Worm (Caenorhabditis elegans) whole organism, early embryonic: Measurements from ENCODE around the gene F49E2.2.

Experiments used
- B0310.2 ChIP-seq: sonication (generic microtip); optimal IDR thresholded peaks from 2 replicates; lab custom pipeline; 2016; ENCODE audit warnings: mild to moderate bottlenecking, missing genetic modification characterization, missing compliant biosample characterization
- F13C5.2 ChIP-seq: sonication (generic microtip); optimal IDR thresholded peaks from 2 replicates; lab custom pipeline; 2017; ENCODE audit warnings: mild to moderate bottlenecking, missing genetic modification characterization, inconsistent platforms, missing compliant biosample characterization
- aly-1 ChIP-seq: sonication (generic microtip); optimal IDR thresholded peaks from 2 replicates; lab custom pipeline; 2016; ENCODE audit warnings: missing genetic modification characterization, missing compliant biosample characterization
- ama-1 ChIP-seq: fragments of 150-350 bp; optimal IDR thresholded peaks from 2 replicates; lab custom pipeline; 2014
- ceh-13 ChIP-seq: fragments of 200-800 bp; sonication (Bioruptor generic); optimal IDR thresholded peaks from 2 replicates; lab custom pipeline; 2018; ENCODE audit warnings: mild to moderate bottlenecking, missing genetic modification characterization, missing compliant biosample characterization
- ceh-36 ChIP-seq: sonication (generic microtip); optimal IDR thresholded peaks from 2 replicates; lab custom pipeline; 2016; ENCODE audit warnings: missing genetic modification characterization, inconsistent platforms, missing compliant biosample characterization
- ets-7 ChIP-seq: sonication (generic microtip); optimal IDR thresholded peaks from 2 replicates; lab custom pipeline; 2016; ENCODE audit warnings: missing genotype, missing genetic modification characterization, missing compliant biosample characterization
- flt-1 ChIP-seq: fragments of 200-800 bp; sonication (Bioruptor generic); IDR thresholded peaks from 2 replicates; pipeline ENCODE4 v1.3.6; 2022; ENCODE audit warnings: missing genetic modification characterization, missing compliant biosample characterization
- hmbx-1 ChIP-seq: sonication (generic microtip); optimal IDR thresholded peaks from 2 replicates; lab custom pipeline; 2016; ENCODE audit warnings: mild to moderate bottlenecking, missing genetic modification characterization, missing compliant biosample characterization
- hmg-4 ChIP-seq: fragments of 200-800 bp; sonication (Bioruptor generic); optimal IDR thresholded peaks from 2 replicates; lab custom pipeline; 2018; ENCODE audit warnings: mild to moderate bottlenecking, missing genetic modification characterization, missing compliant biosample characterization
- hnd-1 ChIP-seq: sonication (generic microtip); optimal IDR thresholded peaks from 2 replicates; lab custom pipeline; 2016; ENCODE audit warnings: missing genetic modification characterization, missing compliant biosample characterization
- pes-1 ChIP-seq: fragments of 200-800 bp; sonication (Bioruptor generic); IDR thresholded peaks from 2 replicates; pipeline ENCODE4 v1.3.6; 2022; ENCODE audit warnings: missing genetic modification reagents, missing genetic modification characterization, missing compliant biosample characterization
- scrt-1 ChIP-seq: fragments of 200-800 bp; sonication (Bioruptor generic); IDR thresholded peaks from 2 replicates; pipeline ENCODE4 v1.3.6; 2022; ENCODE audit warnings: missing genetic modification characterization, missing compliant biosample characterization
- sea-1 ChIP-seq: fragments of 200-800 bp; sonication (Bioruptor generic); conservative IDR thresholded peaks from 2 replicates; pipeline ENCODE4 v1.3.6; 2022; ENCODE audit warnings: missing genetic modification characterization, missing compliant biosample characterization
- tbx-11 ChIP-seq: fragments of 200-800 bp; sonication (Bioruptor generic); IDR thresholded peaks from 2 replicates; pipeline ENCODE4 v1.3.6; 2022; ENCODE audit warnings: missing genetic modification characterization, missing compliant biosample characterization
- tbx-37 ChIP-seq: fragments of 200-800 bp; sonication (Bioruptor generic); conservative IDR thresholded peaks from 2 replicates; pipeline ENCODE4 v1.3.6; 2022; ENCODE audit warnings: missing genetic modification reagents, missing genetic modification characterization, missing compliant biosample characterization
- tra-4 ChIP-seq: sonication (generic microtip); optimal IDR thresholded peaks from 2 replicates; lab custom pipeline; 2017; ENCODE audit warnings: missing genetic modification characterization, missing compliant biosample characterization

Gene F49E2.2

ce11 chrX:9546640-9547039 lies 19.9 kb upstream of the F49E2.2 start:
- no peak for TF ChIP-seq hnd-1 (tag; lab: Kevin White, UChicago)
- TF ChIP-seq ama-1 (lab: Kevin White, UChicago), result no peak
- no peak for TF ChIP-seq F13C5.2 (tag; lab: Kevin White, UChicago)
- no peak for TF ChIP-seq tbx-37 (GFP tag; lab: Robert Waterston, UW)
- no peak for TF ChIP-seq hmbx-1
- no peak for TF ChIP-seq ets-7
- no peak for TF ChIP-seq pes-1 (GFP tag; lab: Robert Waterston, UW)
- no peak for TF ChIP-seq tra-4 (tag; lab: Kevin White, UChicago)
- no peak for TF ChIP-seq flt-1 (GFP tag; lab: Robert Waterston, UW)
- TF ChIP-seq ceh-36 (tag; lab: Kevin White, UChicago), result no peak

ce11 chrX:9547264-9547751 lies 19.2 kb upstream of the F49E2.2 start:
- TF ChIP-seq tbx-37 (GFP tag; lab: Robert Waterston, UW), result no peak
- TF ChIP-seq scrt-1 (GFP tag; lab: Robert Waterston, UW), result no peak
- no peak for TF ChIP-seq ama-1 (lab: Kevin White, UChicago)
- no peak for TF ChIP-seq ceh-13 (GFP tag; lab: Kevin White, UChicago)
- no peak for TF ChIP-seq hnd-1 (tag; lab: Kevin White, UChicago)
- no peak for TF ChIP-seq pes-1 (GFP tag; lab: Robert Waterston, UW)
- TF ChIP-seq aly-1 (tag; lab: Kevin White, UChicago), result no peak
- TF ChIP-seq F13C5.2 (tag; lab: Kevin White, UChicago), result no peak
- no peak for TF ChIP-seq ceh-36 (tag; lab: Kevin White, UChicago)
- no peak for TF ChIP-seq B0310.2 (tag; lab: Kevin White, UChicago)
- TF ChIP-seq flt-1 (GFP tag; lab: Robert Waterston, UW), result no peak
- TF ChIP-seq ets-7, result no peak
- no peak for TF ChIP-seq hmbx-1
- no peak for TF ChIP-seq hmg-4 (GFP tag; lab: Kevin White, UChicago)
- TF ChIP-seq tra-4 (tag; lab: Kevin White, UChicago), result no peak
- no peak for TF ChIP-seq tbx-11 (GFP tag; lab: Robert Waterston, UW)
- no peak for TF ChIP-seq sea-1 (GFP tag; lab: Robert Waterston, UW)

DNA sequence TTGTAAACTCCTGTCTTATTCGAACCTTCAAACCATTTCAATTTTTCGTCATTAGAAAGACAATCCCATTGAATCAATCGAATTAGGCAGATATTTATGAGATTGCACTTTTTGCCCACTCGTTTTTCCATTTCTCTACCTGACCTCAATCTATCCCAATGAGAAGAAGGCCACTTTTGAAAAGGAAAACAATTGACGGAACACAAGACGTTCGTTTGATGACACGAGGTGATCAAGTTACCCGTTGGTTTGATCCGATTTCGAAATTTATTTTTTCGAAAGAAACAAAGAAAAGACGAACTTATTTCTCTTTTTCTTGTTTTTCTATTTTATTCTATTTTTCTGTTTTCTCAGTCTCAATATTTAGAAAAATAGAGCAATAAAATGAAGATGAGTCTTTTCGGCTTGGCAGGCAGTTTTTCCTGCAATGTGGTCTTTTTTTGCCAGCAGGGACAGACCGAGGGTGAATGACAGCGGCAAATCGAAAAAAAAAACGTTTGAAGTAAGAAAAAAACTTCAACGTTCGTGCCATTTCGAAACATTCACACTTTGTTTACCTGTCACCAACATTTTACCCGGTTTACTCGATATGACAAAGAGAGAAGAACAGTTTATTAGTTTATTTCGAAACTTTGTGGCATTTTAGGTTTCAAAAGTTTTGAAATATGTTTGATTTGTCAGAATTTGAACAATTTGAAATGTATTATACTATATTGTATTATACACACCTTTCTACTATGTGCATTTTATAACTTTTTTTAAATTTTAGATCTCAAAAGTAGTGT lies 18.3 kb upstream of the F49E2.2 start:
- no peak for TF ChIP-seq B0310.2 (tag; lab: Kevin White, UChicago)
- TF ChIP-seq sea-1 (GFP tag; lab: Robert Waterston, UW), result no peak

DNA sequence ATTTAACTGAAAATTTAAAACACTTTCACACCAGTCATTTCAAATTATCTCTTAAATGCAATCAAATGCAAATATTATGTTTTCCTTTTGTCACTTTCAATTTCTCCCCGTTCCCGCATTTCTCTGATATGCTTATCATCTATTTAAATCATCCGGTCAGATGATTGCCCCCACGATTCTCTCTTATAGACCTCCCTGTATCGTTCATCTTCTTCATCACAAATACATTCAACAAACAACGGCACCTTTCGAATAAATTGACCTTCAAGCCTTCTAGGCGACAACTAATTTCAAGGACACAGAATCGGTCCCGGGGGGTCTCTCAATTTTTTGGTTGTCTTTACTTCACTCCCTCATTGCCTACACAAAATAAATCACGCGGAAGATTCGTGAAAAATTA lies 17.6 kb upstream of the F49E2.2 start:
- no peak for TF ChIP-seq tbx-37 (GFP tag; lab: Robert Waterston, UW)
- TF ChIP-seq flt-1 (GFP tag; lab: Robert Waterston, UW), result no peak
- no peak for TF ChIP-seq B0310.2 (tag; lab: Kevin White, UChicago)
- TF ChIP-seq sea-1 (GFP tag; lab: Robert Waterston, UW), result no peak
- no peak for TF ChIP-seq hmg-4 (GFP tag; lab: Kevin White, UChicago)
- TF ChIP-seq ets-7, result no peak
- no peak for TF ChIP-seq ceh-13 (GFP tag; lab: Kevin White, UChicago)
- no peak for TF ChIP-seq scrt-1 (GFP tag; lab: Robert Waterston, UW)
- no peak for TF ChIP-seq ama-1 (lab: Kevin White, UChicago)
- no peak for TF ChIP-seq aly-1 (tag; lab: Kevin White, UChicago)
- no peak for TF ChIP-seq ceh-36 (tag; lab: Kevin White, UChicago)
- TF ChIP-seq tbx-11 (GFP tag; lab: Robert Waterston, UW), result no peak
- no peak for TF ChIP-seq hnd-1 (tag; lab: Kevin White, UChicago)
- no peak for TF ChIP-seq tra-4 (tag; lab: Kevin White, UChicago)
- TF ChIP-seq F13C5.2 (tag; lab: Kevin White, UChicago), result no peak
- no peak for TF ChIP-seq pes-1 (GFP tag; lab: Robert Waterston, UW)

ce11 chrX:9549657-9550369 lies 16.7 kb upstream of the F49E2.2 start:
- TF ChIP-seq hnd-1 (tag; lab: Kevin White, UChicago), result no peak

DNA sequence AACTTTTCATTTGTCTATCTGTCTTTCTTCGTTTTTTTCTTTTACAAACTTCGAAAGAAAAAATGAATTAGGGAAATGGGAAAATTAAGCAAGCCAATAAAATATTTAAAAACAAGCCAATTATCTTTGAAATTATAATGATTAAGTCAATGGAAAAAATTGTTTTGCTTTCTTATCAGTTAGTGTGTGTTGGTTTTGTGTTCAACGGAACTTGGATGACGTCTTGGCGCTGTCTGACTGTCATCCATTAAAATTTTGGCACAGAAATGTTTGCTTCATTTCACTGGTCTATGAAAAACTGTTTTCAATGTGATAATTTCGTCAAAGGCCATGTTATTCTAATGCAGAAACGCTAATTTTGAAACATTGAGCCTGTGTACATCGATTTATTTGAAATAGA lies 16.0 kb upstream of the F49E2.2 start:
- no peak for TF ChIP-seq ets-7
- TF ChIP-seq ceh-13 (GFP tag; lab: Kevin White, UChicago), result no peak
- no peak for TF ChIP-seq sea-1 (GFP tag; lab: Robert Waterston, UW)
- TF ChIP-seq aly-1 (tag; lab: Kevin White, UChicago), result no peak
- no peak for TF ChIP-seq B0310.2 (tag; lab: Kevin White, UChicago)
- no peak for TF ChIP-seq hnd-1 (tag; lab: Kevin White, UChicago)
- TF ChIP-seq tra-4 (tag; lab: Kevin White, UChicago), result no peak
- no peak for TF ChIP-seq pes-1 (GFP tag; lab: Robert Waterston, UW)
- no peak for TF ChIP-seq ceh-36 (tag; lab: Kevin White, UChicago)
- no peak for TF ChIP-seq hmg-4 (GFP tag; lab: Kevin White, UChicago)

ce11 chrX:9551112-9551511 lies 15.4 kb upstream of the F49E2.2 start:
- TF ChIP-seq ets-7 (no peak), flt-1 (GFP tag; lab: Robert Waterston, UW) (no peak), sea-1 (GFP tag; lab: Robert Waterston, UW) (no peak), hmbx-1 (no peak), F13C5.2 (tag; lab: Kevin White, UChicago) (peak; percentile 15)
